Fruit fly (Drosophila melanogaster): ENCODE results near the gene p38a.
A peak's percentile ranks its signal among the peaks of the same experiment; 100 is the strongest.

p38a gene

dm6 chr3R:24100717-24101116 lies 51.4 kb downstream of the p38a start:
- TF ChIP-seq acj6 (GFP tag; optimal IDR thresholded peaks at IDR 0.05), result no peak
- peak; percentile 5 for TF ChIP-seq pdm3 (GFP tag; optimal IDR thresholded peaks at IDR 0.05)
- TF ChIP-seq CG11762 (GFP tag; optimal IDR thresholded peaks at IDR 0.05; ENCODE audit: insufficient read depth), result no peak
- peak; percentile 17 for TF ChIP-seq CG32006 (GFP tag; optimal IDR thresholded peaks at IDR 0.05)
- TF ChIP-seq CG8119 (GFP tag; IDR thresholded peaks at IDR 0.05), result 0 out of 3 replicates have a peak, but pooled peaks have one; percentile 17
- TF ChIP-seq lz (GFP tag; optimal IDR thresholded peaks at IDR 0.05), result no peak
- 0 out of 3 replicates have a peak, but pooled peaks have one; percentile 15 for TF ChIP-seq eg (GFP tag; IDR thresholded peaks at IDR 0.05)
- peak; percentile 26 for TF ChIP-seq Hr4 (GFP tag; optimal IDR thresholded peaks at IDR 0.05)
